Fruit fly (Drosophila melanogaster) whole organism, prepupa: ENCODE results near the gene Sfp33A4.

Source experiments
- Blimp-1 ChIP-seq: fragments of 200-800 bp; sonication (Bioruptor generic); optimal IDR thresholded peaks from 3 replicates; lab custom pipeline; 2017; ENCODE audit warnings: missing biosample characterization, missing genetic modification characterization, mild to moderate bottlenecking, moderate library complexity, missing genetic modification reagents
- CG10669 ChIP-seq: fragments of 200-800 bp; sonication (Bioruptor generic); optimal IDR thresholded peaks from 3 replicates; lab custom pipeline; 2018; ENCODE audit warnings: missing biosample characterization, mild to moderate bottlenecking, missing genetic modification characterization, moderate library complexity
- CG11294 ChIP-seq: fragments of 200-800 bp; sonication (Bioruptor generic); IDR thresholded peaks from 2 replicates; pipeline ENCODE4 v1.3.6; 2022; ENCODE audit warnings: missing biosample characterization, missing genetic modification characterization
- CG11762 ChIP-seq: fragments of 200-800 bp; sonication (Bioruptor generic); optimal IDR thresholded peaks from 3 replicates; lab custom pipeline; 2016; ENCODE audit warnings: missing biosample characterization, missing genetic modification characterization; ENCODE audit not compliant: insufficient read depth
- CG11902 ChIP-seq: fragments of 200-800 bp; sonication (Bioruptor generic); optimal IDR thresholded peaks from 3 replicates; lab custom pipeline; 2016; ENCODE audit warnings: missing biosample characterization, missing genetic modification characterization
- CG15336 ChIP-seq: fragments of 200-800 bp; sonication (Bioruptor generic); IDR thresholded peaks from 2 replicates; pipeline ENCODE4 v1.3.6; 2022; ENCODE audit warnings: missing biosample characterization, missing genetic modification characterization
- CG1621 ChIP-seq: fragments of 200-800 bp; sonication (Bioruptor generic); optimal IDR thresholded peaks from 3 replicates; lab custom pipeline; 2018; ENCODE audit warnings: missing biosample characterization, mild to moderate bottlenecking, missing genetic modification characterization
- CG16779 ChIP-seq: fragments of 200-800 bp; sonication (Bioruptor generic); optimal IDR thresholded peaks from 3 replicates; lab custom pipeline; 2017; ENCODE audit warnings: missing biosample characterization, mild to moderate bottlenecking, missing genetic modification characterization
- CG32006 ChIP-seq: fragments of 200-800 bp; sonication (Bioruptor generic); optimal IDR thresholded peaks from 3 replicates; lab custom pipeline; 2017; ENCODE audit warnings: missing biosample characterization, mild to moderate bottlenecking, missing genetic modification characterization
- CG34406 ChIP-seq: fragments of 200-800 bp; sonication (Bioruptor generic); optimal IDR thresholded peaks from 3 replicates; lab custom pipeline; 2016; ENCODE audit warnings: missing biosample characterization, missing genetic modification characterization
- CG3919 ChIP-seq: fragments of 200-800 bp; sonication (Bioruptor generic); optimal IDR thresholded peaks from 3 replicates; lab custom pipeline; 2016; ENCODE audit warnings: missing biosample characterization, missing genetic modification characterization
- CG4318 ChIP-seq: fragments of 200-800 bp; sonication (Bioruptor generic); optimal IDR thresholded peaks from 3 replicates; lab custom pipeline; 2017; ENCODE audit warnings: missing biosample characterization, mild to moderate bottlenecking, missing genetic modification characterization
- CG6792 ChIP-seq: fragments of 200-800 bp; sonication (Bioruptor generic); optimal IDR thresholded peaks from 3 replicates; lab custom pipeline; 2016; ENCODE audit warnings: missing biosample characterization, missing genetic modification characterization
- CG6808 ChIP-seq: fragments of 200-800 bp; sonication (Bioruptor generic); optimal IDR thresholded peaks from 3 replicates; lab custom pipeline; 2017; ENCODE audit warnings: missing biosample characterization, missing genetic modification characterization, mild to moderate bottlenecking, moderate library complexity, missing genetic modification reagents
- CG6854 ChIP-seq: fragments of 200-800 bp; sonication (Bioruptor generic); optimal IDR thresholded peaks from 2 replicates; lab custom pipeline; 2017; ENCODE audit warnings: missing biosample characterization, mild to moderate bottlenecking, missing genetic modification characterization
- CG7368 ChIP-seq: fragments of 200-800 bp; sonication (Bioruptor generic); optimal IDR thresholded peaks from 3 replicates; lab custom pipeline; 2016; ENCODE audit warnings: missing biosample characterization, missing genetic modification characterization
- CG8119 ChIP-seq: fragments of 200-800 bp; sonication (Bioruptor generic); IDR thresholded peaks from 3 replicates; pipeline ENCODE4 v1.3.6; 2022; ENCODE audit warnings: missing biosample characterization, missing genetic modification characterization
- CG8632 ChIP-seq: fragments of 200-800 bp; sonication (Bioruptor generic); optimal IDR thresholded peaks from 3 replicates; lab custom pipeline; 2016; ENCODE audit warnings: missing biosample characterization, missing genetic modification characterization
- CG9139 ChIP-seq: fragments of 200-800 bp; sonication (Bioruptor generic); optimal IDR thresholded peaks from 3 replicates; lab custom pipeline; 2017; ENCODE audit warnings: missing biosample characterization, mild to moderate bottlenecking, missing genetic modification characterization
- Eip75B ChIP-seq: fragments of 200-800 bp; sonication (Bioruptor generic); optimal IDR thresholded peaks from 3 replicates; lab custom pipeline; 2016; ENCODE audit warnings: missing biosample characterization, missing genetic modification characterization
- Eip78C ChIP-seq: fragments of 200-800 bp; sonication (Bioruptor generic); peaks from one replicate; lab custom pipeline; 2016; ENCODE audit warnings: missing biosample characterization, missing genetic modification characterization
- Eip93F ChIP-seq: fragments of 200-800 bp; sonication (Bioruptor generic); optimal IDR thresholded peaks from 2 replicates; lab custom pipeline; 2016; ENCODE audit warnings: missing biosample characterization, mild to moderate bottlenecking, missing genetic modification characterization
- Ets21C ChIP-seq: fragments of 200-800 bp; sonication (Bioruptor generic); optimal IDR thresholded peaks from 3 replicates; lab custom pipeline; 2016; ENCODE audit warnings: missing biosample characterization, missing genetic modification characterization
- Gug ChIP-seq: fragments of 200-800 bp; sonication (Bioruptor generic); IDR thresholded peaks from 2 replicates; pipeline ENCODE4 v1.3.6; 2022; ENCODE audit warnings: missing biosample characterization, missing genetic modification characterization
- Hr38 ChIP-seq: sonication (Bioruptor generic); optimal IDR thresholded peaks from 2 replicates; lab custom pipeline; 2016; ENCODE audit warnings: missing biosample characterization, missing genetic modification characterization
- Hr39 ChIP-seq: fragments of 200-800 bp; sonication (Bioruptor generic); optimal IDR thresholded peaks from 2 replicates; lab custom pipeline; 2016; ENCODE audit warnings: missing biosample characterization, missing genetic modification characterization
- Hr4 ChIP-seq: fragments of 200-800 bp; sonication (Bioruptor generic); optimal IDR thresholded peaks from 3 replicates; lab custom pipeline; 2016; ENCODE audit warnings: missing biosample characterization, missing genetic modification characterization
- Lpt ChIP-seq: fragments of 200-800 bp; sonication (Bioruptor generic); optimal IDR thresholded peaks from 3 replicates; lab custom pipeline; 2016; ENCODE audit warnings: missing biosample characterization, missing genetic modification characterization
- OdsH ChIP-seq: fragments of 200-800 bp; sonication (Bioruptor generic); optimal IDR thresholded peaks from 3 replicates; lab custom pipeline; 2016; ENCODE audit warnings: missing biosample characterization, missing genetic modification characterization
- Smox ChIP-seq: fragments of 200-800 bp; sonication (Bioruptor generic); optimal IDR thresholded peaks from 3 replicates; lab custom pipeline; 2016; ENCODE audit warnings: missing biosample characterization, missing genetic modification characterization
- Sox102F ChIP-seq: fragments of 200-800 bp; sonication (Bioruptor generic); optimal IDR thresholded peaks from 2 replicates; lab custom pipeline; 2016; ENCODE audit warnings: missing biosample characterization, mild to moderate bottlenecking, missing genetic modification characterization
- Sox14 ChIP-seq: fragments of 200-800 bp; sonication (Bioruptor generic); optimal IDR thresholded peaks from 3 replicates; lab custom pipeline; 2016; ENCODE audit warnings: missing biosample characterization, missing genetic modification characterization
- Sox15 ChIP-seq: fragments of 200-800 bp; sonication (Bioruptor generic); optimal IDR thresholded peaks from 3 replicates; lab custom pipeline; 2016; ENCODE audit warnings: missing biosample characterization, missing genetic modification characterization
- acj6 ChIP-seq: fragments of 200-800 bp; sonication (Bioruptor generic); optimal IDR thresholded peaks from 3 replicates; lab custom pipeline; 2016; ENCODE audit warnings: missing biosample characterization, missing genetic modification characterization
- dac ChIP-seq: fragments of 200-800 bp; sonication (Bioruptor generic); optimal IDR thresholded peaks from 2 replicates; lab custom pipeline; 2017; ENCODE audit warnings: missing biosample characterization, mild to moderate bottlenecking, missing genetic modification characterization
- dsx ChIP-seq: fragments of 200-800 bp; optimal IDR thresholded peaks from 3 replicates; lab custom pipeline; 2019; ENCODE audit warnings: missing biosample characterization, mild to moderate bottlenecking, missing genetic modification characterization, moderate library complexity; ENCODE audit not compliant: poor library complexity, severe bottlenecking
- eg ChIP-seq: fragments of 200-800 bp; sonication (Bioruptor generic); IDR thresholded peaks from 3 replicates; pipeline ENCODE4 v1.3.6; 2022; ENCODE audit warnings: missing biosample characterization, missing genetic modification characterization
- fd59A ChIP-seq: fragments of 200-800 bp; sonication (Bioruptor generic); optimal IDR thresholded peaks from 2 replicates; lab custom pipeline; 2017; ENCODE audit warnings: missing biosample characterization, mild to moderate bottlenecking, missing genetic modification characterization, missing genetic modification reagents
- fd85E ChIP-seq: fragments of 200-800 bp; sonication (Bioruptor generic); optimal IDR thresholded peaks from 3 replicates; lab custom pipeline; 2016; ENCODE audit warnings: missing biosample characterization, missing genetic modification characterization
- fkh ChIP-seq: fragments of 200-800 bp; sonication (Bioruptor generic); optimal IDR thresholded peaks from 3 replicates; lab custom pipeline; 2017; ENCODE audit warnings: missing biosample characterization, mild to moderate bottlenecking, missing genetic modification characterization, moderate library complexity
- lz ChIP-seq: fragments of 200-800 bp; sonication (Bioruptor generic); optimal IDR thresholded peaks from 3 replicates; lab custom pipeline; 2016; ENCODE audit warnings: missing biosample characterization, missing genetic modification characterization
- net ChIP-seq: fragments of 200-800 bp; sonication (Bioruptor generic); optimal IDR thresholded peaks from 3 replicates; lab custom pipeline; 2016; ENCODE audit warnings: missing biosample characterization, missing genetic modification characterization
- pdm3 ChIP-seq: fragments of 200-800 bp; sonication (Bioruptor generic); optimal IDR thresholded peaks from 3 replicates; lab custom pipeline; 2016; ENCODE audit warnings: missing biosample characterization, missing genetic modification characterization
- salr ChIP-seq, 2 experiments: fragments of 200-800 bp; sonication (Bioruptor generic); optimal IDR thresholded peaks; 3 replicates each; lab custom pipeline; 2016 to 2018; ENCODE audit warnings: missing biosample characterization in 2 of 2, missing genetic modification characterization in 2 of 2, mild to moderate bottlenecking in 1 of 2
- spab ChIP-seq: fragments of 200-800 bp; sonication (Bioruptor generic); optimal IDR thresholded peaks from 2 replicates; lab custom pipeline; 2017; ENCODE audit warnings: missing biosample characterization, mild to moderate bottlenecking, missing genetic modification characterization, missing genetic modification reagents
- ss ChIP-seq, 2 experiments: fragments of 200-800 bp; sonication (Bioruptor generic); optimal IDR thresholded peaks; 2 replicates in 1 of 2; 3 replicates in 1 of 2; lab custom pipeline; 2017 to 2018; ENCODE audit warnings: mild to moderate bottlenecking in 2 of 2, missing biosample characterization in 2 of 2, missing genetic modification characterization in 2 of 2, moderate library complexity in 1 of 2
- svp ChIP-seq: fragments of 200-800 bp; sonication (Bioruptor generic); peaks from one replicate; lab custom pipeline; 2016; ENCODE audit warnings: missing biosample characterization, missing genetic modification characterization
- topi ChIP-seq: fragments of 200-800 bp; sonication (Bioruptor generic); optimal IDR thresholded peaks from 3 replicates; lab custom pipeline; 2016; ENCODE audit warnings: missing biosample characterization, missing genetic modification characterization
- vri ChIP-seq: fragments of 200-800 bp; sonication (Bioruptor generic); optimal IDR thresholded peaks from 3 replicates; lab custom pipeline; 2016; ENCODE audit warnings: missing biosample characterization, mild to moderate bottlenecking, missing genetic modification characterization

The Sfp33A4 gene

DNA sequence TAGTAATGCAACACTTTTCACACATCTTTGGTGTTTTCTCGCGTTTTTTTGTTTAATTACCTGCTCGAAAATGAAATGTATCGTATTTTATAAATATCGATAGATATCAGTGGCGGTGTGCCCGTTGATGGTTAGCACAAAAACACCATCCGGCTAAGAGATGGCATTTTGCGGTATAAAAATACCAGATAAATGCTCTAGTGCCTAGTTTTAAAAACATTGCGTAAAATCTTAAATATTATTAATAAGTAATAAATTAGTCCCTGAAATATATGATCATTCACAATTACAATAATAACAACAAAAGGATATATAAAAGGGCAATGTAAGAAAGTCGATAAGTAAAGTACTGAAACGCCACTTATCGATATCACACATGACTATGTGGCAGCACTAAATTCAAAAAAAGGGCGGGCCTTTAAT is 23.4 kb upstream of the Sfp33A4 start, which contains the start of gene CycY:
TSS of gene CycY (minus strand) at position 116 of the 423 bp plus-strand sequence.
- TF ChIP-seq svp (GFP tag; lab: Kevin White, UChicago) (peak; percentile 45), Eip78C (peak; percentile 71), fkh (no peak), Hr4 (GFP tag; lab: Kevin White, UChicago) (peak; percentile 5), CG7368 (GFP tag; lab: Kevin White, UChicago) (no peak), CG11902 (no peak)
- TF ChIP-seq, all 60 proteins: peak for 3

dm6 chr2L:11816376-11816775 is 20.7 kb upstream of the Sfp33A4 start:
- peak; percentile 27; the same call in 1 of the 3 replicates for TF ChIP-seq CG8119 (GFP tag; lab: Robert Waterston, UW)
- peak; percentile 25; the same call in 1 of the 2 replicates for TF ChIP-seq CG15336
- peak; percentile 55 for TF ChIP-seq CG11294 (GFP tag; lab: Robert Waterston, UW)
- TF ChIP-seq lz: peak; percentile 38
- TF ChIP-seq Lpt (GFP tag; lab: Kevin White, UChicago): peak; percentile 33
- TF ChIP-seq CG7368 (GFP tag; lab: Kevin White, UChicago): peak; percentile 79
- TF ChIP-seq eg (GFP tag; lab: Robert Waterston, UW): peak; percentile 79
- TF ChIP-seq Sox15 (GFP tag; lab: Kevin White, UChicago): no peak
- TF ChIP-seq Eip93F: no peak
- peak; percentile 53 for TF ChIP-seq fd59A
- TF ChIP-seq CG32006 (GFP tag; lab: Kevin White, UChicago): peak; percentile 47
- TF ChIP-seq CG1621 (tag; lab: Kevin White, UChicago): peak; percentile 75
- TF ChIP-seq CG4318 (GFP tag; lab: Kevin White, UChicago): peak; percentile 46
- TF ChIP-seq fd85E: peak; percentile 20
- TF ChIP-seq Blimp-1 (GFP tag; lab: Kevin White, UChicago): peak; percentile 25
- TF ChIP-seq acj6 (GFP tag; lab: Kevin White, UChicago): peak; percentile 50
- TF ChIP-seq Smox (GFP tag; lab: Kevin White, UChicago): peak; percentile 32
- peak; percentile 23 for TF ChIP-seq CG8632
- peak; percentile 24 for TF ChIP-seq dsx (GFP tag; lab: Kevin White, UChicago)
- no peak for TF ChIP-seq CG11902
- peak; percentile 66 for TF ChIP-seq OdsH
- TF ChIP-seq dac (GFP tag; lab: Kevin White, UChicago): no peak
- TF ChIP-seq salr (GFP tag; optimal IDR thresholded peaks at IDR 0.05; lab: Kevin White, UChicago): peak; percentile 40 to 58
- peak; percentile 66 for TF ChIP-seq pdm3 (GFP tag; lab: Kevin White, UChicago)
- TF ChIP-seq topi (GFP tag; lab: Kevin White, UChicago): peak; percentile 60
- peak; percentile 81 for TF ChIP-seq CG9139 (GFP tag; lab: Kevin White, UChicago)
- no peak for TF ChIP-seq Hr38 (GFP tag; lab: Kevin White, UChicago)
- TF ChIP-seq Sox14 (GFP tag; lab: Kevin White, UChicago): no peak
- no peak for TF ChIP-seq Ets21C
- TF ChIP-seq CG11762: peak; percentile 62
- peak; percentile 81 for TF ChIP-seq CG6854 (GFP tag; lab: Kevin White, UChicago)
- peak; percentile 77 for TF ChIP-seq CG10669
- TF ChIP-seq CG16779 (tag; lab: Kevin White, UChicago): peak; percentile 20
- no peak for TF ChIP-seq Sox102F (GFP tag; lab: Kevin White, UChicago)
- TF ChIP-seq CG34406 (GFP tag; lab: Kevin White, UChicago): peak; percentile 46
- peak; percentile 17 for TF ChIP-seq vri
- no peak for TF ChIP-seq Hr4 (GFP tag; lab: Kevin White, UChicago)
- peak; percentile 75 for TF ChIP-seq CG6808 (GFP tag; lab: Kevin White, UChicago)
- TF ChIP-seq net (GFP tag; lab: Kevin White, UChicago): peak; percentile 59
- TF ChIP-seq Gug (GFP tag; lab: Robert Waterston, UW): peak; percentile 24; the same call in 1 of the 2 replicates
- peak; percentile 88 for TF ChIP-seq CG3919 (GFP tag; lab: Kevin White, UChicago)
- peak; percentile 65 to 81 for TF ChIP-seq ss (GFP tag; optimal IDR thresholded peaks at IDR 0.05; lab: Kevin White, UChicago)
- TF ChIP-seq fkh: peak; percentile 89
- TF ChIP-seq Hr39: no peak
- TF ChIP-seq spab (GFP tag; lab: Kevin White, UChicago): peak; percentile 75
- peak; percentile 69 for TF ChIP-seq Eip75B
- peak; percentile 52 for TF ChIP-seq CG6792 (GFP tag; lab: Kevin White, UChicago)
